Fruit fly (Drosophila melanogaster): ENCODE results near the gene Grl65a.

Grl65a gene

DNA sequence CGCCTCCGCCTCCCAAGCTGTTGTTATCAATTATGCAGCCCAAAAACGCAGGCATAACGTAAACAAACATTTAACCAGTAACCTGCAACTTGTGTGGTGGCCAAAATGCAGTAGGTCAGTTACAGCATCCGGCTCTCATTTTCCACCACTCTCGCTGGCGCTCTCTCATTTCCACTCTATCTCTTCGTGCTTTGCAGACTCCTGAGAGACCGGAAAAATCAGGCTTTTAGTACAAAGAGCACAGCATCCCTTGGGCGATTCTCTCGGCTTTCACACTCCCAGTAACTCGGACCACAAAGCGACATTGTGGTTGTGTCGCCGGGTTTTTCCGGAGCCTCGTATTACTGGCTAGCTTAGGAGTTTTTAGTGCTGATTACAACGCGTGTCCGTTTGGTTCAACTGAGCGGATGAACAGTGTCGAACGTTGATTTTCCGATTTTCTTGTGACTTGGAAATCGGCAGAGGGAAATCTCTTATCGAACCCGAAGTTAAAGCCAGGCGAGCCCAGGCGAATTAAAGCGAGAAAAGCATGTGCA is 43.9 kb downstream of the Grl65a start, which contains the start of gene GluRIA:
TSS of gene GluRIA (plus strand) at position 364 of the 536 bp plus-strand sequence.
- no peak for TF ChIP-seq usp (GFP tag; optimal IDR thresholded peaks at IDR 0.05)
- no peak for TF ChIP-seq psq (optimal IDR thresholded peaks at IDR 0.05)
- no peak for TF ChIP-seq CG8478 (optimal IDR thresholded peaks at IDR 0.05)
- no peak for TF ChIP-seq EcR (GFP tag; optimal IDR thresholded peaks at IDR 0.05)
- TF ChIP-seq Dll (optimal IDR thresholded peaks at IDR 0.05) = no peak
- TF ChIP-seq pan (optimal IDR thresholded peaks at IDR 0.05) = no peak

dm6 chr3L:6619060-6619459 is 48.6 kb downstream of the Grl65a start:
- TF ChIP-seq psq (optimal IDR thresholded peaks at IDR 0.05) (no peak), CG8478 (optimal IDR thresholded peaks at IDR 0.05) (no peak), Dll (optimal IDR thresholded peaks at IDR 0.05) (no peak), EcR (GFP tag; optimal IDR thresholded peaks at IDR 0.05) (no peak)

Measured in whole organism.